Worm (Caenorhabditis elegans): ENCODE measurements around the gene ZK896.5.

ce11 chrIV:12921027-12921426, 41.6 kb upstream of the ZK896.5 start, which contains the start of gene C32H11.4:
- TF ChIP-seq snpc-4 (tag; optimal IDR thresholded peaks at IDR 0.05): no peak
- no peak for TF ChIP-seq elt-1 (tag; optimal IDR thresholded peaks at IDR 0.05; ENCODE audit: borderline replicate concordance, insufficient read depth)
- TF ChIP-seq unc-62 (GFP tag; optimal IDR thresholded peaks at IDR 0.05): no peak
- TF ChIP-seq pha-4 (tag; optimal IDR thresholded peaks at IDR 0.05): no peak

All from whole organism, mixed stage, embryonic.